Fruit fly (Drosophila melanogaster): ENCODE measurements around the gene sinu.

- no peak for TF ChIP-seq Mio (GFP tag; optimal IDR thresholded peaks at IDR 0.05)
- peak; percentile 92 for TF ChIP-seq Vsx2 (GFP tag; optimal IDR thresholded peaks at IDR 0.05; ENCODE audit: partially characterized antibody)
- no peak for TF ChIP-seq usp (GFP tag; optimal IDR thresholded peaks at IDR 0.05)
- no peak for TF ChIP-seq psq (GFP tag; optimal IDR thresholded peaks at IDR 0.05)
- no peak for TF ChIP-seq pan (optimal IDR thresholded peaks at IDR 0.05)
- TF ChIP-seq Myc (optimal IDR thresholded peaks at IDR 0.05): peak; percentile 44
- no peak for TF ChIP-seq Hr83 (GFP tag; optimal IDR thresholded peaks at IDR 0.05; ENCODE audit: poor library complexity, severe bottlenecking)
- no peak for TF ChIP-seq OdsH (GFP tag; optimal IDR thresholded peaks at IDR 0.05)
- TF ChIP-seq br (GFP tag; optimal IDR thresholded peaks at IDR 0.05): no peak
- TF ChIP-seq woc (GFP tag; optimal IDR thresholded peaks at IDR 0.05): no peak
- TF ChIP-seq sv (GFP tag; optimal IDR thresholded peaks at IDR 0.05): no peak
These were observed 46.7 kb upstream of the sinu start, which contains the start of gene Eaf6 for dm6 chr3L:5608128-5608527.

Data from whole organism, wandering third instar larva.